Worm (Caenorhabditis elegans): Measurements from ENCODE around the gene appg-2.

appg-2 gene

ce11 chrII:8818978-8819896 lies 18.3 kb downstream of the appg-2 start, which contains the start of gene F46C5.10:
Gene F46C5.10 (minus strand): TSS chrII:8819028.
- TF ChIP-seq unc-62 (GFP tag; optimal IDR thresholded peaks at IDR 0.05): no peak

ce11 chrII:8820126-8820972 lies 19.4 kb downstream of the appg-2 start:
- no peak for TF ChIP-seq unc-62 (GFP tag; optimal IDR thresholded peaks at IDR 0.05)

ce11 chrII:8821140-8821595 lies 20.2 kb downstream of the appg-2 start, which contains the start of gene F46C5.1:
Gene F46C5.1 (minus strand): TSS chrII:8821190.
- TF ChIP-seq unc-62 (GFP tag; optimal IDR thresholded peaks at IDR 0.05): no peak

- TF ChIP-seq unc-62 (GFP tag; optimal IDR thresholded peaks at IDR 0.05): no peak
These were observed 21.8 kb downstream of the appg-2 start for ce11 chrII:8822711-8823110.

ce11 chrII:8825769-8826168 lies 24.8 kb downstream of the appg-2 start, which contains the start of gene nas-25:
Gene nas-25 (plus strand): TSS chrII:8826069.
- TF ChIP-seq unc-62 (GFP tag; optimal IDR thresholded peaks at IDR 0.05): no peak

ce11 chrII:8829189-8829588 lies 28.3 kb downstream of the appg-2 start, which contains the start of gene F46C5.2:
Gene F46C5.2 (minus strand): TSS chrII:8829289.
- TF ChIP-seq unc-62 (GFP tag; optimal IDR thresholded peaks at IDR 0.05): no peak

ce11 chrII:8830917-8831316 lies 30.0 kb downstream of the appg-2 start:
- no peak for TF ChIP-seq unc-62 (GFP tag; optimal IDR thresholded peaks at IDR 0.05)

ce11 chrII:8832941-8833340 lies 32.0 kb downstream of the appg-2 start:
- no peak for TF ChIP-seq unc-62 (GFP tag; optimal IDR thresholded peaks at IDR 0.05)

- no peak for TF ChIP-seq unc-62 (GFP tag; optimal IDR thresholded peaks at IDR 0.05)
These were observed 34.9 kb downstream of the appg-2 start, which contains the start of gene F46C5.4 for ce11 chrII:8835857-8836256. Gene F46C5.4 (plus strand): TSS chrII:8836078.

ce11 chrII:8839025-8839424 lies 38.1 kb downstream of the appg-2 start, which contains the start of gene F46C5.7:
Gene F46C5.7 (plus strand): TSS chrII:8839325.
- no peak for TF ChIP-seq unc-62 (GFP tag; optimal IDR thresholded peaks at IDR 0.05)

- no peak for TF ChIP-seq unc-62 (GFP tag; optimal IDR thresholded peaks at IDR 0.05)
These were observed 43.7 kb downstream of the appg-2 start, which contains the start of gene F46C5.6 for ce11 chrII:8844465-8845126. Gene F46C5.6 (minus strand): TSS chrII:8844515.

ce11 chrII:8845298-8845697 lies 44.4 kb downstream of the appg-2 start, which contains the start of gene agxt-1:
Gene agxt-1 (plus strand): TSS chrII:8845598.
- TF ChIP-seq unc-62 (GFP tag; optimal IDR thresholded peaks at IDR 0.05): no peak

- no peak for TF ChIP-seq unc-62 (GFP tag; optimal IDR thresholded peaks at IDR 0.05)
These were observed 45.0 kb downstream of the appg-2 start for ce11 chrII:8845932-8846331.

ce11 chrII:8848984-8849383 lies 48.1 kb downstream of the appg-2 start:
- TF ChIP-seq unc-62 (GFP tag; optimal IDR thresholded peaks at IDR 0.05): no peak

- no peak for TF ChIP-seq unc-62 (GFP tag; optimal IDR thresholded peaks at IDR 0.05)
These were observed 51.2 kb downstream of the appg-2 start, which contains the start of gene oac-46 for ce11 chrII:8851996-8852587. Gene oac-46 (minus strand): TSS chrII:8852096.

All from whole organism, dauer.